Worm (Caenorhabditis elegans) whole organism, young adult: Measurements from ENCODE around the gene F25A2.1.

ENCODE experiments used
- B0336.3 ChIP-seq: fragments of 200-800 bp; sonication (Bioruptor generic); IDR thresholded peaks from 2 replicates; pipeline ENCODE4 v1.3.6; 2022; ENCODE audit warnings: missing genetic modification characterization, missing compliant biosample characterization
- C06A6.2 ChIP-seq: fragments of 200-800 bp; sonication (Bioruptor generic); conservative IDR thresholded peaks from 2 replicates; pipeline ENCODE4 v1.3.6; 2022; ENCODE audit warnings: missing genetic modification characterization, missing compliant biosample characterization
- F39B2.1 ChIP-seq: fragments of 200-800 bp; sonication (Bioruptor generic); IDR thresholded peaks from 2 replicates; pipeline ENCODE4 v1.3.6; 2022; ENCODE audit warnings: missing genetic modification reagents, missing genetic modification characterization, missing compliant biosample characterization
- K11D2.4 ChIP-seq: fragments of 200-800 bp; sonication (Bioruptor generic); IDR thresholded peaks from 2 replicates; pipeline ENCODE4 v1.3.6; 2022; ENCODE audit warnings: missing genetic modification reagents, missing genetic modification characterization, missing compliant biosample characterization
- Y56A3A.18 ChIP-seq: fragments of 200-800 bp; sonication (Bioruptor generic); IDR thresholded peaks from 2 replicates; pipeline ENCODE4 v1.3.6; 2022; ENCODE audit warnings: missing genetic modification reagents, missing genetic modification characterization, missing compliant biosample characterization
- Y79H2A.3 ChIP-seq: fragments of 200-800 bp; sonication (Bioruptor generic); conservative IDR thresholded peaks from 2 replicates; pipeline ENCODE4 v1.3.6; 2022; ENCODE audit warnings: missing genetic modification reagents, missing genetic modification characterization, missing compliant biosample characterization
- Y95B8A.8 ChIP-seq: fragments of 200-800 bp; sonication (Bioruptor generic); IDR thresholded peaks from 2 replicates; pipeline ENCODE4 v1.3.6; 2022; ENCODE audit warnings: missing genetic modification reagents, missing genetic modification characterization, missing compliant biosample characterization
- aptf-3 ChIP-seq: fragments of 200-800 bp; sonication (Bioruptor generic); IDR thresholded peaks from 2 replicates; pipeline ENCODE4 v1.3.6; 2022; ENCODE audit warnings: missing genetic modification characterization, missing compliant biosample characterization
- atf-7 ChIP-seq: sonication (generic microtip); optimal IDR thresholded peaks from 2 replicates; lab custom pipeline; 2017; ENCODE audit warnings: mild to moderate bottlenecking, missing genetic modification characterization, missing compliant biosample characterization
- attf-3 ChIP-seq: fragments of 200-800 bp; sonication (Bioruptor generic); conservative IDR thresholded peaks from 2 replicates; pipeline ENCODE4 v1.3.6; 2022; ENCODE audit warnings: missing genetic modification reagents, missing genetic modification characterization, missing compliant biosample characterization
- attf-5 ChIP-seq: fragments of 200-800 bp; sonication (Bioruptor generic); optimal IDR thresholded peaks from 2 replicates; lab custom pipeline; 2018; ENCODE audit warnings: mild to moderate bottlenecking, missing genetic modification characterization, missing compliant biosample characterization
- attf-6 ChIP-seq: fragments of 200-800 bp; sonication (Bioruptor generic); IDR thresholded peaks from 2 replicates; pipeline ENCODE4 v1.3.6; 2022; ENCODE audit warnings: missing genetic modification reagents, missing genetic modification characterization, missing compliant biosample characterization
- ccch-3 ChIP-seq: fragments of 200-800 bp; sonication (Bioruptor generic); optimal IDR thresholded peaks from 2 replicates; lab custom pipeline; 2018; ENCODE audit warnings: mild to moderate bottlenecking, missing genetic modification characterization, missing compliant biosample characterization
- cebp-1 ChIP-seq, 2 experiments: fragments of 200-800 bp in 1 of 2; sonication (Bioruptor generic) in 1 of 2; sonication (generic microtip) in 1 of 2; IDR thresholded peaks in 1 of 2; optimal IDR thresholded peaks in 1 of 2; 2 replicates each; pipeline versions ENCODE4 v1.3.6 to Lab custom; 2017 to 2022; ENCODE audit warnings: missing compliant biosample characterization in 2 of 2, missing genetic modification characterization in 2 of 2, mild to moderate bottlenecking in 1 of 2, missing genetic modification reagents in 1 of 2, moderate library complexity in 1 of 2
- ceh-100 ChIP-seq: fragments of 200-800 bp; sonication (Bioruptor generic); IDR thresholded peaks from 2 replicates; pipeline ENCODE4 v1.3.6; 2022; ENCODE audit warnings: missing genetic modification reagents, missing genetic modification characterization, missing compliant biosample characterization
- ceh-91 ChIP-seq: fragments of 200-800 bp; sonication (Bioruptor generic); IDR thresholded peaks from 2 replicates; pipeline ENCODE4 v1.3.6; 2022; ENCODE audit warnings: missing genetic modification reagents, missing genetic modification characterization, missing compliant biosample characterization
- dpff-1 ChIP-seq: sonication (generic microtip); optimal IDR thresholded peaks from 2 replicates; lab custom pipeline; 2017; ENCODE audit warnings: mild to moderate bottlenecking, missing genetic modification characterization, missing compliant biosample characterization
- egrh-3 ChIP-seq: fragments of 200-800 bp; sonication (Bioruptor generic); IDR thresholded peaks from 2 replicates; pipeline ENCODE4 v1.3.6; 2022; ENCODE audit warnings: missing genetic modification reagents, missing genetic modification characterization, missing compliant biosample characterization
- ets-4 ChIP-seq: fragments of 200-800 bp; sonication (Bioruptor generic); optimal IDR thresholded peaks from 2 replicates; lab custom pipeline; 2018; ENCODE audit warnings: mild to moderate bottlenecking, missing genetic modification characterization, missing compliant biosample characterization
- fkh-3 ChIP-seq: sonication (generic microtip); optimal IDR thresholded peaks from 2 replicates; lab custom pipeline; 2016; ENCODE audit warnings: mild to moderate bottlenecking, missing genetic modification characterization, missing compliant biosample characterization
- gei-17 ChIP-seq: fragments of 200-800 bp; sonication (Bioruptor generic); optimal IDR thresholded peaks from 2 replicates; lab custom pipeline; 2018; ENCODE audit warnings: mild to moderate bottlenecking, missing genetic modification characterization, missing compliant biosample characterization
- hmg-20 ChIP-seq: fragments of 200-800 bp; sonication (Bioruptor generic); IDR thresholded peaks from 2 replicates; pipeline ENCODE4 v1.3.6; 2022; ENCODE audit warnings: missing genetic modification reagents, missing genetic modification characterization, missing compliant biosample characterization
- lin-26 ChIP-seq: fragments of 200-800 bp; sonication (Bioruptor generic); IDR thresholded peaks from 2 replicates; pipeline ENCODE4 v1.3.6; 2022; ENCODE audit warnings: missing genetic modification reagents, missing genetic modification characterization, missing compliant biosample characterization
- lin-40 ChIP-seq: sonication (generic microtip); optimal IDR thresholded peaks from 2 replicates; lab custom pipeline; 2016; ENCODE audit warnings: missing genetic modification characterization, mild to moderate bottlenecking, missing compliant biosample characterization, missing genotype, missing genetic modification reagents
- lsl-1 ChIP-seq: fragments of 200-800 bp; sonication (Bioruptor generic); optimal IDR thresholded peaks from 2 replicates; lab custom pipeline; 2018; ENCODE audit warnings: mild to moderate bottlenecking, missing genetic modification characterization, moderate library complexity, missing compliant biosample characterization
- lsy-27 ChIP-seq: sonication (generic microtip); optimal IDR thresholded peaks from 2 replicates; lab custom pipeline; 2017; ENCODE audit warnings: missing genetic modification characterization, mild to moderate bottlenecking, missing compliant biosample characterization, antibody characterized with exemption, missing genotype, borderline replicate concordance; ENCODE audit not compliant: insufficient read depth
- madf-6 ChIP-seq: fragments of 200-800 bp; sonication (Bioruptor generic); IDR thresholded peaks from 2 replicates; pipeline ENCODE4 v1.3.6; 2022; ENCODE audit warnings: missing genetic modification reagents, missing genetic modification characterization, missing compliant biosample characterization
- mcd-1 ChIP-seq: fragments of 200-800 bp; sonication (Bioruptor generic); IDR thresholded peaks from 2 replicates; pipeline ENCODE4 v1.3.6; 2022; ENCODE audit warnings: missing genetic modification reagents, missing genetic modification characterization, missing compliant biosample characterization
- nhr-179 ChIP-seq: sonication (generic microtip); optimal IDR thresholded peaks from 2 replicates; lab custom pipeline; 2016; ENCODE audit warnings: mild to moderate bottlenecking, missing genetic modification characterization, missing compliant biosample characterization
- nhr-27 ChIP-seq: fragments of 200-800 bp; sonication (Bioruptor generic); optimal IDR thresholded peaks from 2 replicates; lab custom pipeline; 2018; ENCODE audit warnings: mild to moderate bottlenecking, missing genetic modification characterization, moderate library complexity, missing compliant biosample characterization
- nhr-80 ChIP-seq: sonication (generic microtip); optimal IDR thresholded peaks from 2 replicates; lab custom pipeline; 2016; ENCODE audit warnings: missing genetic modification characterization, missing compliant biosample characterization
- rcor-1 ChIP-seq: fragments of 200-800 bp; sonication (Bioruptor generic); IDR thresholded peaks from 2 replicates; pipeline ENCODE4 v1.3.6; 2022; ENCODE audit warnings: missing genetic modification reagents, missing genetic modification characterization, missing compliant biosample characterization
- rec-8 ChIP-seq, 2 experiments: sonication (generic microtip); optimal IDR thresholded peaks; 2 replicates each; lab custom pipeline; 2016; ENCODE audit warnings: mild to moderate bottlenecking in 2 of 2, missing genetic modification characterization in 2 of 2, missing genetic modification reagents in 2 of 2, missing genotype in 2 of 2, missing biosample characterization in 1 of 2, missing compliant biosample characterization in 1 of 2, moderate library complexity in 1 of 2
- snpc-3.4 ChIP-seq: sonication (generic microtip); optimal IDR thresholded peaks from 2 replicates; lab custom pipeline; 2017; ENCODE audit warnings: missing genetic modification characterization, mild to moderate bottlenecking, missing compliant biosample characterization, antibody characterized with exemption, moderate library complexity, missing genotype, missing genetic modification reagents
- snpc-4 ChIP-seq, 5 experiments: fragments of 150-350 bp in 1 of 5; sonication (generic microtip) in 4 of 5; optimal IDR thresholded peaks; 2 replicates each; lab custom pipeline; 2014 to 2018; ENCODE audit warnings: missing genetic modification characterization in 5 of 5, missing biosample characterization in 3 of 5, antibody characterized with exemption in 2 of 5, mild to moderate bottlenecking in 2 of 5, missing compliant biosample characterization in 2 of 5, missing genotype in 2 of 5, moderate library complexity in 2 of 5, missing genetic modification reagents in 1 of 5
- somi-1 ChIP-seq: fragments of 200-800 bp; sonication (Bioruptor generic); optimal IDR thresholded peaks from 2 replicates; lab custom pipeline; 2018; ENCODE audit warnings: mild to moderate bottlenecking, missing genetic modification characterization, missing compliant biosample characterization
- unc-62 ChIP-seq: fragments of 150-350 bp; optimal IDR thresholded peaks from 2 replicates; lab custom pipeline; 2014; ENCODE audit warnings: missing biosample characterization, missing genetic modification reagents, missing genetic modification characterization
- xnd-1 ChIP-seq: sonication (generic microtip); optimal IDR thresholded peaks from 2 replicates; lab custom pipeline; 2016; ENCODE audit warnings: missing genotype, missing genetic modification reagents, missing genetic modification characterization, missing compliant biosample characterization
- zfh-2 ChIP-seq: fragments of 200-800 bp; sonication (Bioruptor generic); conservative IDR thresholded peaks from 2 replicates; pipeline ENCODE4 v1.3.6; 2022; ENCODE audit warnings: missing genetic modification reagents, missing genetic modification characterization, missing compliant biosample characterization

F25A2.1 gene

ce11 chrV:1154472-1155278 is 24.7 kb upstream of the F25A2.1 start (continued):
- peak; percentile 42; the same call in 1 of the 2 replicates for TF ChIP-seq zfh-2 (GFP tag; lab: Robert Waterston, UW)
- TF ChIP-seq Y79H2A.3 (GFP tag; lab: Robert Waterston, UW) = no peak
- no peak for TF ChIP-seq somi-1
- TF ChIP-seq rec-8 (tag; optimal IDR thresholded peaks at IDR 0.05; lab: Kevin White, UChicago) = no peak
- TF ChIP-seq hmg-20 (GFP tag; lab: Robert Waterston, UW) = no peak
- no peak for TF ChIP-seq ets-4 (GFP tag; lab: Kevin White, UChicago)

ce11 chrV:1155914-1156313 is 23.5 kb upstream of the F25A2.1 start, which contains the start of gene cmd-1:
cmd-1 (plus strand) TSS chrV:1156271.
- no peak for TF ChIP-seq B0336.3 (GFP tag; lab: Robert Waterston, UW)
- TF ChIP-seq Y95B8A.8 = 0 out of 2 replicates have a peak, but pooled peaks have one; percentile 35
- no peak for TF ChIP-seq fkh-3 (tag; lab: Kevin White, UChicago)
- peak; percentile 54 for TF ChIP-seq nhr-80 (tag; lab: Kevin White, UChicago)
- TF ChIP-seq egrh-3 = no peak
- TF ChIP-seq F39B2.1 (GFP tag; lab: Robert Waterston, UW) = no peak
- TF ChIP-seq cebp-1 (GFP tag; IDR thresholded peaks at IDR 0.05; lab: Robert Waterston, UW) = peak; percentile 36; the same call in 1 of the 2 replicates
- TF ChIP-seq cebp-1 (tag; optimal IDR thresholded peaks at IDR 0.05; lab: Kevin White, UChicago) = peak; percentile 72
- TF ChIP-seq unc-62 (GFP tag; lab: Kevin White, UChicago) = no peak
- TF ChIP-seq dpff-1 = no peak
- peak; percentile 48 for TF ChIP-seq attf-5
- TF ChIP-seq C06A6.2 (GFP tag; lab: Robert Waterston, UW) = no peak
- TF ChIP-seq madf-6 (GFP tag; lab: Robert Waterston, UW) = no peak
- no peak for TF ChIP-seq ccch-3 (GFP tag; lab: Kevin White, UChicago)
- TF ChIP-seq lin-40 (tag; lab: Kevin White, UChicago) = peak; percentile 9

ce11 chrV:1156431-1156830 is 22.9 kb upstream of the F25A2.1 start:
- TF ChIP-seq Y56A3A.18 (GFP tag; lab: Robert Waterston, UW) (0 out of 2 replicates have a peak, but pooled peaks have one; percentile 12), rcor-1 (no peak)

ce11 chrV:1157443-1157842 is 21.9 kb upstream of the F25A2.1 start:
- TF ChIP-seq nhr-179 (tag; lab: Kevin White, UChicago) (no peak), attf-6 (GFP tag; lab: Robert Waterston, UW) (peak; percentile 20; the same call in 1 of the 2 replicates), nhr-80 (tag; lab: Kevin White, UChicago) (no peak), mcd-1 (GFP tag; lab: Robert Waterston, UW) (0 out of 2 replicates have a peak, but pooled peaks have one; percentile 15), K11D2.4 (no peak), aptf-3 (GFP tag; lab: Robert Waterston, UW) (no peak), lsy-27 (tag; lab: Kevin White, UChicago) (no peak), nhr-27 (tag; lab: Kevin White, UChicago) (no peak), atf-7 (peak; percentile 34), attf-3 (GFP tag; lab: Robert Waterston, UW) (no peak), egrh-3 (0 out of 2 replicates have a peak, but pooled peaks have one; percentile 9), snpc-3.4 (tag; lab: Kevin White, UChicago) (peak; percentile 7), snpc-4 (GFP tag; optimal IDR thresholded peaks at IDR 0.05; lab: Kevin White, UChicago) (no peak), snpc-4 (tag; optimal IDR thresholded peaks at IDR 0.05; lab: Kevin White, UChicago) (no peak), attf-5 (peak; percentile 6), ceh-100 (0 out of 2 replicates have a peak, but pooled peaks have one; percentile 11), cebp-1 (GFP tag; IDR thresholded peaks at IDR 0.05; lab: Robert Waterston, UW) (no peak), cebp-1 (tag; optimal IDR thresholded peaks at IDR 0.05; lab: Kevin White, UChicago) (no peak), gei-17 (GFP tag; lab: Kevin White, UChicago) (no peak), ceh-91 (GFP tag; lab: Robert Waterston, UW) (no peak), F39B2.1 (GFP tag; lab: Robert Waterston, UW) (0 out of 2 replicates have a peak, but pooled peaks have one; percentile 20), zfh-2 (GFP tag; lab: Robert Waterston, UW) (no peak), lin-26 (peak; percentile 26; the same call in 1 of the 2 replicates), lsl-1 (GFP tag; lab: Kevin White, UChicago) (no peak), xnd-1 (tag; lab: Kevin White, UChicago) (peak; percentile 0)
